Worm (Caenorhabditis elegans) whole organism, L2 larva: ENCODE data around the gene Y51H4A.5.

Source experiments
- C34F6.9 ChIP-seq: fragments of 150-350 bp; optimal IDR thresholded peaks from 2 replicates; lab custom pipeline; 2014; ENCODE audit warnings: missing biosample characterization, missing genetic modification characterization
- F13H6.1 ChIP-seq: sonication (generic microtip); optimal IDR thresholded peaks from 2 replicates; lab custom pipeline; 2016; ENCODE audit warnings: missing genetic modification characterization, missing compliant biosample characterization
- R02D3.7 ChIP-seq: fragments of 150-350 bp; optimal IDR thresholded peaks from 2 replicates; lab custom pipeline; 2014; ENCODE audit warnings: missing biosample characterization, missing genetic modification characterization
- Y55F3AM.14 ChIP-seq: fragments of 200-800 bp; sonication (Bioruptor generic); optimal IDR thresholded peaks from 2 replicates; lab custom pipeline; 2018; ENCODE audit warnings: mild to moderate bottlenecking, missing genetic modification characterization, missing compliant biosample characterization
- ZK546.5 ChIP-seq: sonication (generic microtip); optimal IDR thresholded peaks from 2 replicates; lab custom pipeline; 2017; ENCODE audit warnings: missing biosample characterization, missing genetic modification characterization
- alr-1 ChIP-seq: fragments of 150-350 bp; optimal IDR thresholded peaks from 2 replicates; lab custom pipeline; 2014; ENCODE audit warnings: missing biosample characterization, missing genetic modification characterization
- aly-2 ChIP-seq: fragments of 150-350 bp; optimal IDR thresholded peaks from 2 replicates; lab custom pipeline; 2014; ENCODE audit warnings: missing biosample characterization, missing genetic modification characterization
- ama-1 ChIP-seq: fragments of 150-350 bp; optimal IDR thresholded peaks from 2 replicates; lab custom pipeline; 2018; ENCODE audit warnings: inconsistent platforms
- blmp-1 ChIP-seq: sonication (generic microtip); optimal IDR thresholded peaks from 2 replicates; lab custom pipeline; 2017; ENCODE audit warnings: missing genetic modification characterization, mild to moderate bottlenecking, missing compliant biosample characterization, antibody characterized with exemption, moderate library complexity; ENCODE audit not compliant: insufficient read depth
- ceh-16 ChIP-seq: fragments of 150-350 bp; optimal IDR thresholded peaks from 2 replicates; lab custom pipeline; 2014; ENCODE audit warnings: missing biosample characterization, missing genetic modification characterization
- crh-2 ChIP-seq: sonication (generic microtip); optimal IDR thresholded peaks from 2 replicates; lab custom pipeline; 2017; ENCODE audit warnings: missing biosample characterization, missing genetic modification characterization
- dmd-4 ChIP-seq: sonication (generic microtip); optimal IDR thresholded peaks from 2 replicates; lab custom pipeline; 2017; ENCODE audit warnings: missing biosample characterization, missing genetic modification characterization
- elt-1 ChIP-seq: fragments of 150-350 bp; optimal IDR thresholded peaks from 2 replicates; lab custom pipeline; 2014; ENCODE audit warnings: missing biosample characterization, missing genetic modification characterization
- elt-3 ChIP-seq: sonication (generic microtip); optimal IDR thresholded peaks from 2 replicates; lab custom pipeline; 2017; ENCODE audit warnings: missing biosample characterization, missing genetic modification characterization
- fos-1 ChIP-seq: fragments of 150-350 bp; optimal IDR thresholded peaks from 2 replicates; lab custom pipeline; 2014; ENCODE audit warnings: missing biosample characterization, missing genetic modification characterization
- gmeb-1 ChIP-seq: fragments of 150-350 bp; optimal IDR thresholded peaks from 2 replicates; lab custom pipeline; 2014; ENCODE audit warnings: missing biosample characterization, missing genetic modification characterization
- lin-11 ChIP-seq: fragments of 150-350 bp; sonication (generic microtip); optimal IDR thresholded peaks from 2 replicates; lab custom pipeline; 2014; ENCODE audit warnings: missing biosample characterization, missing genetic modification characterization, inconsistent platforms, mixed read lengths
- lin-13 ChIP-seq: fragments of 150-350 bp; optimal IDR thresholded peaks from 2 replicates; lab custom pipeline; 2014; ENCODE audit warnings: missing biosample characterization, missing genetic modification reagents, missing genetic modification characterization
- lin-39 ChIP-seq: fragments of 150-350 bp; optimal IDR thresholded peaks from 2 replicates; lab custom pipeline; 2014; ENCODE audit warnings: missing biosample characterization, missing genetic modification reagents, missing genetic modification characterization
- lsy-2 ChIP-seq, 2 experiments: fragments of 150-350 bp in 1 of 2; sonication (generic microtip) in 1 of 2; optimal IDR thresholded peaks; 2 replicates each; lab custom pipeline; 2014 to 2017; ENCODE audit warnings: missing biosample characterization in 2 of 2, missing genetic modification characterization in 2 of 2
- mab-5 ChIP-seq: fragments of 150-350 bp; optimal IDR thresholded peaks from 2 replicates; lab custom pipeline; 2014; ENCODE audit warnings: missing biosample characterization, missing genetic modification characterization
- mbf-1 ChIP-seq: sonication (generic microtip); optimal IDR thresholded peaks from 2 replicates; lab custom pipeline; 2017; ENCODE audit warnings: missing biosample characterization, missing genetic modification characterization
- mdl-1 ChIP-seq, 2 experiments: fragments of 150-350 bp in 1 of 2; sonication (generic microtip) in 1 of 2; optimal IDR thresholded peaks; 2 replicates each; lab custom pipeline; 2017; ENCODE audit warnings: missing biosample characterization in 2 of 2, missing genetic modification characterization in 2 of 2
- nhr-10 ChIP-seq: sonication (generic microtip); optimal IDR thresholded peaks from 2 replicates; lab custom pipeline; 2017; ENCODE audit warnings: missing biosample characterization, missing genetic modification characterization
- nhr-11 ChIP-seq: fragments of 150-350 bp; optimal IDR thresholded peaks from 2 replicates; lab custom pipeline; 2014; ENCODE audit warnings: missing biosample characterization, missing genetic modification characterization
- nhr-12 ChIP-seq: fragments of 150-350 bp; optimal IDR thresholded peaks from 2 replicates; lab custom pipeline; 2014; ENCODE audit warnings: missing biosample characterization, missing genetic modification characterization
- nhr-129 ChIP-seq: fragments of 150-350 bp; optimal IDR thresholded peaks from 2 replicates; lab custom pipeline; 2014; ENCODE audit warnings: missing biosample characterization, missing genetic modification characterization
- nhr-21 ChIP-seq: fragments of 150-350 bp; optimal IDR thresholded peaks from 2 replicates; lab custom pipeline; 2014; ENCODE audit warnings: missing biosample characterization, missing genetic modification characterization
- nhr-23 ChIP-seq: fragments of 150-350 bp; optimal IDR thresholded peaks from 2 replicates; lab custom pipeline; 2014; ENCODE audit warnings: missing biosample characterization, missing genetic modification reagents, missing genetic modification characterization
- nhr-6 ChIP-seq: fragments of 150-350 bp; optimal IDR thresholded peaks from 2 replicates; lab custom pipeline; 2014; ENCODE audit warnings: missing biosample characterization, missing genetic modification characterization
- nhr-77 ChIP-seq: fragments of 150-350 bp; optimal IDR thresholded peaks from 2 replicates; lab custom pipeline; 2014; ENCODE audit warnings: missing biosample characterization, missing genetic modification characterization
- peb-1 ChIP-seq: fragments of 150-350 bp; optimal IDR thresholded peaks from 2 replicates; lab custom pipeline; 2014; ENCODE audit warnings: missing biosample characterization, missing genetic modification characterization
- sem-4 ChIP-seq: fragments of 150-350 bp; optimal IDR thresholded peaks from 2 replicates; lab custom pipeline; 2014; ENCODE audit warnings: missing biosample characterization, missing genetic modification reagents, missing genetic modification characterization
- sma-3 ChIP-seq: sonication (generic microtip); optimal IDR thresholded peaks from 2 replicates; lab custom pipeline; 2016; ENCODE audit warnings: missing genetic modification reagents, missing genetic modification characterization, missing compliant biosample characterization
- sma-9 ChIP-seq, 2 experiments: fragments of 150-350 bp in 1 of 2; sonication (generic microtip) in 1 of 2; optimal IDR thresholded peaks; 2 replicates each; lab custom pipeline; 2014 to 2016; ENCODE audit warnings: missing genetic modification characterization in 2 of 2, mild to moderate bottlenecking in 1 of 2, missing biosample characterization in 1 of 2, missing compliant biosample characterization in 1 of 2, missing genetic modification reagents in 1 of 2, moderate library complexity in 1 of 2
- snpc-4 ChIP-seq: fragments of 150-350 bp; optimal IDR thresholded peaks from 2 replicates; lab custom pipeline; 2014; ENCODE audit warnings: missing biosample characterization, missing genetic modification characterization
- unc-39 ChIP-seq: fragments of 150-350 bp; optimal IDR thresholded peaks from 2 replicates; lab custom pipeline; 2014; ENCODE audit warnings: missing biosample characterization, missing genetic modification characterization
- unc-55 ChIP-seq: fragments of 150-350 bp; sonication (generic microtip); optimal IDR thresholded peaks from 3 replicates; lab custom pipeline; 2014; ENCODE audit warnings: missing biosample characterization, missing genetic modification reagents, missing genetic modification characterization
- unc-62 ChIP-seq: fragments of 150-350 bp; optimal IDR thresholded peaks from 2 replicates; lab custom pipeline; 2014; ENCODE audit warnings: missing biosample characterization, missing genetic modification reagents, missing genetic modification characterization
- ztf-1 ChIP-seq: fragments of 200-800 bp; sonication (Bioruptor generic); conservative IDR thresholded peaks from 2 replicates; pipeline ENCODE4 v1.3.6; 2022; ENCODE audit warnings: missing genetic modification characterization, missing compliant biosample characterization
- ztf-11 ChIP-seq: sonication (generic microtip); optimal IDR thresholded peaks from 2 replicates; lab custom pipeline; 2017; ENCODE audit warnings: missing biosample characterization, missing genetic modification characterization

The Y51H4A.5 gene

ce11 chrIV:16496491-16496890, 29.4 kb downstream of the Y51H4A.5 start:
- no peak for TF ChIP-seq lin-11 (tag; lab: Kevin White, UChicago)
- no peak for TF ChIP-seq alr-1 (tag; lab: Kevin White, UChicago)
- no peak for TF ChIP-seq blmp-1
- no peak for TF ChIP-seq nhr-6 (tag; lab: Kevin White, UChicago)
- peak; percentile 37 for TF ChIP-seq C34F6.9
- peak; percentile 76 for TF ChIP-seq nhr-129 (tag; lab: Kevin White, UChicago)
- TF ChIP-seq elt-1 (tag; lab: Kevin White, UChicago) = no peak
- no peak for TF ChIP-seq unc-55 (GFP tag; lab: Kevin White, UChicago)
- no peak for TF ChIP-seq unc-62 (GFP tag; lab: Kevin White, UChicago)
- no peak for TF ChIP-seq nhr-11 (tag; lab: Kevin White, UChicago)
- peak; percentile 1 for TF ChIP-seq sem-4
- TF ChIP-seq mdl-1 (tag; optimal IDR thresholded peaks at IDR 0.05; lab: Kevin White, UChicago) = no peak
- TF ChIP-seq mab-5 (tag; lab: Kevin White, UChicago) = no peak
- no peak for TF ChIP-seq snpc-4 (tag; lab: Kevin White, UChicago)
- TF ChIP-seq sma-9 (GFP tag; optimal IDR thresholded peaks at IDR 0.05; lab: Kevin White, UChicago) = peak; percentile 64
- TF ChIP-seq sma-9 (tag; optimal IDR thresholded peaks at IDR 0.05; lab: Kevin White, UChicago) = no peak
- no peak for TF ChIP-seq nhr-23 (tag; lab: Kevin White, UChicago)
- no peak for TF ChIP-seq nhr-77
- TF ChIP-seq nhr-21 (tag; lab: Kevin White, UChicago) = no peak
- TF ChIP-seq gmeb-1 (tag; lab: Kevin White, UChicago) = no peak
- no peak for TF ChIP-seq nhr-12 (tag; lab: Kevin White, UChicago)
- TF ChIP-seq fos-1 (tag; lab: Kevin White, UChicago) = no peak

- TF ChIP-seq ztf-1 (GFP tag; lab: Robert Waterston, UW) (no peak), nhr-21 (tag; lab: Kevin White, UChicago) (no peak), unc-39 (no peak), ztf-11 (no peak), nhr-11 (tag; lab: Kevin White, UChicago) (no peak), ceh-16 (tag; lab: Kevin White, UChicago) (no peak), sma-3 (no peak), C34F6.9 (no peak), aly-2 (tag; lab: Kevin White, UChicago) (no peak), lin-39 (tag; lab: Kevin White, UChicago) (no peak), lsy-2 (tag; optimal IDR thresholded peaks at IDR 0.05; lab: Kevin White, UChicago) (no peak), nhr-10 (no peak), ama-1 (lab: Kevin White, UChicago) (no peak), lin-13 (GFP tag; lab: Kevin White, UChicago) (no peak), alr-1 (tag; lab: Kevin White, UChicago) (no peak)
Observed at ce11 chrIV:16494007-16494406, 31.9 kb downstream of the Y51H4A.5 start.

ce11 chrIV:16492937-16493336, 33.0 kb downstream of the Y51H4A.5 start:
- no peak for TF ChIP-seq mbf-1
- no peak for TF ChIP-seq elt-3 (tag; lab: Kevin White, UChicago)
- TF ChIP-seq peb-1 (tag; lab: Kevin White, UChicago) = no peak
- TF ChIP-seq nhr-23 (tag; lab: Kevin White, UChicago) = no peak
- TF ChIP-seq mab-5 (tag; lab: Kevin White, UChicago) = no peak
- no peak for TF ChIP-seq ztf-1 (GFP tag; lab: Robert Waterston, UW)
- no peak for TF ChIP-seq alr-1 (tag; lab: Kevin White, UChicago)
- TF ChIP-seq aly-2 (tag; lab: Kevin White, UChicago) = no peak
- no peak for TF ChIP-seq crh-2 (tag; lab: Kevin White, UChicago)
- no peak for TF ChIP-seq R02D3.7
- TF ChIP-seq lin-11 (tag; lab: Kevin White, UChicago) = no peak
- TF ChIP-seq ZK546.5 (tag; lab: Kevin White, UChicago) = no peak
- TF ChIP-seq F13H6.1 = no peak
- no peak for TF ChIP-seq blmp-1
- TF ChIP-seq elt-1 (tag; lab: Kevin White, UChicago) = no peak
- TF ChIP-seq nhr-129 (tag; lab: Kevin White, UChicago) = no peak
- no peak for TF ChIP-seq dmd-4
- no peak for TF ChIP-seq Y55F3AM.14 (GFP tag; lab: Kevin White, UChicago)
- TF ChIP-seq nhr-10 = no peak
